Worm (Caenorhabditis elegans) whole organism, L4 larva: ENCODE measurements around the gene srh-185.
"Not testable (repeated sequence)": the region's sequence is repeated elsewhere in the genome, so short reads cannot be mapped to it uniquely, and the experiment has no call there.

Source experiments
- F26F4.8 ChIP-seq: fragments of 200-800 bp; sonication (Bioruptor generic); conservative IDR thresholded peaks from 2 replicates; pipeline ENCODE4 v1.3.6; 2022; ENCODE audit warnings: missing genetic modification characterization, missing compliant biosample characterization
- F44E2.7 ChIP-seq: fragments of 200-800 bp; sonication (Bioruptor generic); IDR thresholded peaks from 2 replicates; pipeline ENCODE4 v2.1.2; 2022; ENCODE audit warnings: missing genetic modification characterization, missing compliant biosample characterization
- R02D3.7 ChIP-seq: fragments of 150-350 bp; sonication (generic microtip); optimal IDR thresholded peaks from 3 replicates; lab custom pipeline; 2014; ENCODE audit warnings: missing biosample characterization, missing genetic modification characterization
- Y105C5A.15 ChIP-seq: fragments of 200-800 bp; sonication (Bioruptor generic); IDR thresholded peaks from 2 replicates; pipeline ENCODE4 v1.3.6; 2022; ENCODE audit warnings: missing genetic modification characterization, missing compliant biosample characterization
- Y75B8A.6 ChIP-seq: fragments of 200-800 bp; sonication (Bioruptor generic); IDR thresholded peaks from 2 replicates; pipeline ENCODE4 v1.3.6; 2022; ENCODE audit warnings: missing genetic modification reagents, missing genetic modification characterization, missing compliant biosample characterization
- ZK546.5 ChIP-seq, 2 experiments: sonication (generic microtip); optimal IDR thresholded peaks; 2 replicates each; lab custom pipeline; 2017; ENCODE audit warnings: missing biosample characterization in 2 of 2, missing genetic modification characterization in 2 of 2
- aha-1 ChIP-seq: fragments of 150-350 bp; peaks from one replicate; lab custom pipeline; 2014; ENCODE audit warnings: missing biosample characterization, missing genetic modification characterization
- aly-2 ChIP-seq: sonication (generic microtip); optimal IDR thresholded peaks from 2 replicates; lab custom pipeline; 2018; ENCODE audit warnings: missing biosample characterization, missing genetic modification characterization
- ceh-20 ChIP-seq: fragments of 200-800 bp; sonication (Bioruptor generic); IDR thresholded peaks from 2 replicates; pipeline ENCODE4 v1.3.6; 2022; ENCODE audit warnings: missing genetic modification reagents, missing genetic modification characterization, missing compliant biosample characterization
- ceh-28 ChIP-seq: fragments of 150-350 bp; optimal IDR thresholded peaks from 2 replicates; lab custom pipeline; 2014; ENCODE audit warnings: missing biosample characterization, missing genetic modification reagents, missing genetic modification characterization
- ceh-44 ChIP-seq: fragments of 200-800 bp; sonication (Bioruptor generic); IDR thresholded peaks from 2 replicates; pipeline ENCODE4 v1.3.6; 2022; ENCODE audit warnings: missing genetic modification reagents, missing genetic modification characterization, missing compliant biosample characterization
- ceh-62 ChIP-seq: sonication (generic microtip); optimal IDR thresholded peaks from 2 replicates; lab custom pipeline; 2017; ENCODE audit warnings: missing biosample characterization, missing genetic modification characterization
- cey-2 ChIP-seq: sonication (generic microtip); optimal IDR thresholded peaks from 3 replicates; lab custom pipeline; 2017; ENCODE audit warnings: missing genetic modification characterization, mild to moderate bottlenecking, missing compliant biosample characterization, antibody characterized with exemption, borderline replicate concordance; ENCODE audit not compliant: insufficient read depth
- daf-16 ChIP-seq, 3 experiments: sonication (generic microtip); optimal IDR thresholded peaks; 2 replicates each; lab custom pipeline; 2016 to 2017; ENCODE audit warnings: missing genetic modification characterization in 3 of 3, missing genetic modification reagents in 3 of 3, mild to moderate bottlenecking in 2 of 3, missing compliant biosample characterization in 2 of 3, missing biosample characterization in 1 of 3, moderate library complexity in 1 of 3
- daf-19 ChIP-seq: fragments of 200-800 bp; sonication (Bioruptor generic); conservative IDR thresholded peaks from 2 replicates; pipeline ENCODE4 v1.3.6; 2022; ENCODE audit warnings: missing genetic modification characterization, missing compliant biosample characterization
- dmd-8 ChIP-seq: fragments of 200-800 bp; sonication (Bioruptor generic); IDR thresholded peaks from 2 replicates; pipeline ENCODE4 v1.3.6; 2022; ENCODE audit warnings: missing genetic modification characterization, missing compliant biosample characterization
- dmd-9 ChIP-seq: fragments of 200-800 bp; sonication (Bioruptor generic); IDR thresholded peaks from 2 replicates; pipeline ENCODE4 v1.3.6; 2022; ENCODE audit warnings: missing genetic modification reagents, missing genetic modification characterization, missing compliant biosample characterization
- dpl-1 ChIP-seq: fragments of 150-350 bp; optimal IDR thresholded peaks from 2 replicates; lab custom pipeline; 2014; ENCODE audit warnings: missing biosample characterization, missing genetic modification reagents, missing genetic modification characterization
- egl-27 ChIP-seq: sonication (generic microtip); optimal IDR thresholded peaks from 3 replicates; lab custom pipeline; 2017; ENCODE audit warnings: missing biosample characterization, missing genetic modification reagents, missing genetic modification characterization
- fkh-10 ChIP-seq: fragments of 150-350 bp; optimal IDR thresholded peaks from 2 replicates; lab custom pipeline; 2014; ENCODE audit warnings: missing biosample characterization, missing genetic modification reagents, missing genetic modification characterization
- fos-1 ChIP-seq: fragments of 150-350 bp; optimal IDR thresholded peaks from 2 replicates; lab custom pipeline; 2014; ENCODE audit warnings: missing biosample characterization, missing genetic modification characterization
- hlh-30 ChIP-seq: sonication (generic microtip); optimal IDR thresholded peaks from 2 replicates; lab custom pipeline; 2017; ENCODE audit warnings: antibody characterized with exemption, mild to moderate bottlenecking, missing genetic modification characterization, missing compliant biosample characterization; ENCODE audit not compliant: insufficient read depth
- lim-7 ChIP-seq: fragments of 200-800 bp; sonication (Bioruptor generic); IDR thresholded peaks from 2 replicates; pipeline ENCODE4 v1.3.6; 2022; ENCODE audit warnings: missing genetic modification characterization, missing compliant biosample characterization
- lin-15B ChIP-seq: fragments of 150-350 bp; sonication (generic microtip); optimal IDR thresholded peaks from 3 replicates; lab custom pipeline; 2014; ENCODE audit warnings: missing biosample characterization, missing genetic modification characterization
- lin-38 ChIP-seq: fragments of 200-800 bp; sonication (Bioruptor generic); IDR thresholded peaks from 2 replicates; pipeline ENCODE4 v1.3.6; 2022; ENCODE audit warnings: missing genetic modification reagents, missing genetic modification characterization, missing compliant biosample characterization
- lin-39 ChIP-seq: fragments of 150-350 bp; optimal IDR thresholded peaks from 2 replicates; lab custom pipeline; 2014; ENCODE audit warnings: missing biosample characterization, missing genetic modification reagents, missing genetic modification characterization
- lir-3 ChIP-seq: sonication (generic microtip); optimal IDR thresholded peaks from 2 replicates; lab custom pipeline; 2016; ENCODE audit warnings: mild to moderate bottlenecking, missing genetic modification characterization, missing compliant biosample characterization
- mdl-1 ChIP-seq, 2 experiments: fragments of 150-350 bp in 1 of 2; sonication (generic microtip) in 1 of 2; optimal IDR thresholded peaks; 2 replicates each; lab custom pipeline; 2014 to 2017; ENCODE audit warnings: missing biosample characterization in 2 of 2, missing genetic modification characterization in 2 of 2
- mep-1 ChIP-seq: fragments of 150-350 bp; sonication (generic microtip); optimal IDR thresholded peaks from 3 replicates; lab custom pipeline; 2014; ENCODE audit warnings: missing biosample characterization, missing genetic modification characterization
- nhr-77 ChIP-seq: fragments of 150-350 bp; optimal IDR thresholded peaks from 2 replicates; lab custom pipeline; 2014; ENCODE audit warnings: missing biosample characterization, missing genetic modification characterization
- pha-4 ChIP-seq, 2 experiments: fragments of 150-350 bp in 1 of 2; fragments of 200-800 bp in 1 of 2; sonication (Bioruptor generic) in 1 of 2; IDR thresholded peaks in 1 of 2; optimal IDR thresholded peaks in 1 of 2; 2 replicates each; pipeline versions ENCODE4 v1.3.6 to Lab custom; 2014 to 2022; ENCODE audit warnings: missing genetic modification characterization in 2 of 2, missing genetic modification reagents in 2 of 2, missing biosample characterization in 1 of 2, missing compliant biosample characterization in 1 of 2
- php-3 ChIP-seq: fragments of 200-800 bp; sonication (Bioruptor generic); IDR thresholded peaks from 2 replicates; pipeline ENCODE4 v1.3.6; 2022; ENCODE audit warnings: missing genetic modification reagents, missing genetic modification characterization, missing compliant biosample characterization
- pqm-1 ChIP-seq: sonication (generic microtip); optimal IDR thresholded peaks from 2 replicates; lab custom pipeline; 2017; ENCODE audit warnings: missing biosample characterization, missing genetic modification characterization
- rbr-2 ChIP-seq: sonication (generic microtip); optimal IDR thresholded peaks from 2 replicates; lab custom pipeline; 2016; ENCODE audit warnings: missing genotype, missing genetic modification characterization, missing compliant biosample characterization
- set-16 ChIP-seq: fragments of 200-800 bp; sonication (Bioruptor generic); IDR thresholded peaks from 2 replicates; pipeline ENCODE4 v1.3.6; 2022; ENCODE audit warnings: missing genetic modification reagents, missing genetic modification characterization, missing compliant biosample characterization
- skn-1 ChIP-seq: fragments of 150-350 bp; optimal IDR thresholded peaks from 2 replicates; lab custom pipeline; 2014; ENCODE audit warnings: missing biosample characterization, missing genetic modification characterization
- unc-130 ChIP-seq: sonication (generic microtip); optimal IDR thresholded peaks from 2 replicates; lab custom pipeline; 2016; ENCODE audit warnings: missing genetic modification reagents, missing genetic modification characterization, missing compliant biosample characterization
- unc-39 ChIP-seq: sonication (generic microtip); optimal IDR thresholded peaks from 2 replicates; lab custom pipeline; 2017; ENCODE audit warnings: missing biosample characterization, missing genetic modification characterization
- vab-7 ChIP-seq: fragments of 200-800 bp; sonication (Bioruptor generic); IDR thresholded peaks from 2 replicates; pipeline ENCODE4 v1.3.6; 2022; ENCODE audit warnings: missing genetic modification reagents, missing genetic modification characterization, missing compliant biosample characterization
- zfp-2 ChIP-seq: sonication (generic microtip); optimal IDR thresholded peaks from 2 replicates; lab custom pipeline; 2016; ENCODE audit warnings: mild to moderate bottlenecking, missing genetic modification characterization, missing compliant biosample characterization
- zip-11 ChIP-seq: fragments of 200-800 bp; sonication (Bioruptor generic); IDR thresholded peaks from 2 replicates; pipeline ENCODE4 v1.3.6; 2022; ENCODE audit warnings: missing genetic modification characterization, missing compliant biosample characterization

srh-185 gene

DNA sequence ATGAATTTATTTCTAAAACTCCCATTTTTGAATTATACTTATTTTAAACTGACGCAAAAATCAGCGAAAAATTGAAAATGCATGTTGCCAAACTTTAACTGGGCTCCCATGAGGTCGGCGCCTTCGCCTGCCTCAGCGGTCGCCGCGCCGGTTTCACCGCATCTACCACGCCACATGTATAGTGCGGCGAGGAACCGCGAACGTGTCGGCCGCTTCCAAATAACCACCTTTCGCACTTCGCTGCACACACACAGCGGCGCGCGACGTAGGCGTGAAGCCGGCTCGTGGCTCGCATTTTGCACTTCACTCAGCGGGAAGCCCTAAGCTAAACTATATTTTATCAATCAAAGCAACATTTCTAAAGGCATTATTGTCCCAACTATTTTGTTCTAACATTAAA is 34.5 kb downstream of the srh-185 start:
- TF ChIP-seq dmd-9 (GFP tag; lab: Robert Waterston, UW) (0 out of 2 replicates have a peak, but pooled peaks have one; percentile 12), set-16 (GFP tag; lab: Robert Waterston, UW) (peak; percentile 83), aha-1 (tag; lab: Kevin White, UChicago) (no peak)

DNA sequence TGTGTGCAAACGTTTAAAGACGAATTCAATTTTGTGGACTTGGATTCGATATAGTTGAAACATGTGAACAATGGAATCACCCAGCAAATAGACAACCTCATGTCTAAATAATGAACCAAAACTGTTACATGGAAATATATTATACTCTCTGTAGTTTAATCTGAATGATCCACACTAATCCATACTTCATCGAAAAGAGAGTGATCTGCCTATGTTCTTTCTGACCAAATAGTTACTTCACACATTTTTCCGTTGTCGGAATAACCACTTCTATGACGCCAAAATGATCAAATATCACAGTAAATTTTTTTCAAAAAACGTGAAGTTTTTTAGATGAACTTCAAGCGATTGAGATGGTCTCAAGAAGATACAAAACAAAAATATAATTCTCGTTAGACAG is 36.0 kb downstream of the srh-185 start, which contains the start of gene Y73C8C.4:
TSS of gene Y73C8C.4 (minus strand) at position 101 of the 400 bp plus-strand sequence.
- not testable (repeated sequence) for TF ChIP-seq unc-130 (GFP tag; lab: Kevin White, UChicago); F26F4.8 (GFP tag; lab: Robert Waterston, UW); rbr-2

DNA sequence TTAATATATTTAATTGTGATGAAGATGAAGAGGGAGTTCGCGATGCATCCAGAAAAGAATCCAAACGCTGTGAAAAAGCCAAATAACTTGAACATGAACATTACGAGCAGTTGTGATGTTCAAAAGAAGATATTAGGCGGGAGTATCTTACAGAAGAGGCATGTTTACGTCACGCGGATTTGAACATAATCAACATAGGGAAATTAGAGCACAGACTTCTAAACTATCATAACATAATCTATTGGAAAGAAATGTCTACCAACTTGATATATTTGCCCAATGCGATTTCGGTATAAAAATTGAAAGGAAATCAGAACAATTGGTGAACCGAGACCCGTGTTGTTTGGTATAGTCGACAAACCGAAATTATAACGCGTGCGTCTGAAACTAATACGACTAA is 38.1 kb downstream of the srh-185 start, which contains the start of gene str-66:
TSS of gene str-66 (minus strand) at position 101 of the 400 bp plus-strand sequence.
- TF ChIP-seq Y75B8A.6 (GFP tag; lab: Robert Waterston, UW) (no peak), hlh-30 (tag; lab: Kevin White, UChicago) (no peak), mdl-1 (tag; optimal IDR thresholded peaks at IDR 0.05; lab: Kevin White, UChicago) (no peak), ceh-28 (tag; lab: Kevin White, UChicago) (no peak), daf-16 (GFP tag; optimal IDR thresholded peaks at IDR 0.05; lab: Kevin White, UChicago) (no peak), daf-16 (tag; optimal IDR thresholded peaks at IDR 0.05; lab: Kevin White, UChicago) (no peak), mep-1 (tag; lab: Kevin White, UChicago) (no peak), lim-7 (GFP tag; lab: Robert Waterston, UW) (no peak), Y105C5A.15 (GFP tag; lab: Robert Waterston, UW) (no peak), daf-19 (no peak), aly-2 (tag; lab: Kevin White, UChicago) (no peak), zip-11 (no peak), F44E2.7 (GFP tag; lab: Robert Waterston, UW) (no peak), ceh-62 (no peak), lin-39 (tag; lab: Kevin White, UChicago) (no peak), ceh-20 (GFP tag; lab: Robert Waterston, UW) (no peak), zfp-2 (tag; lab: Kevin White, UChicago) (no peak)

DNA sequence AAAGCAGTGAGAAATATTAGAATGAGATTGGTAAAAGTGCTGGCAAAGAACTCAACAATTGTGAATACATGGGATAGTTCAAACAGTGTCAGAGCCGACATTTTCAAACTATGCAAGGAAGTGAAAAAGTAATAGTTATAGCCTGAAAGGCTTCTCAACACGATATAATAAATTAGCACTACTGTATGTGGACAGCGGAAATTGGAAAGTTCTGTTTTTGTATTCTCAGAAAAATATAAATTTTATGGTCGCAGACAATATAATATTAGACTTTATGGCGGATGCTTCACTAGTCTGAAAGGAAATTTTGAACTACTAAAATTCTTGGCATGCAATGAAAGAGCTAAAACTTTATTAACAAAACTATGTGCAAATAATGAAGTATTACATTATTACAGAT is 39.8 kb downstream of the srh-185 start, which contains the start of gene str-69:
TSS of gene str-69 (minus strand) at position 101 of the 400 bp plus-strand sequence.
- no peak for TF ChIP-seq egl-27 (tag; lab: Kevin White, UChicago)
- TF ChIP-seq dmd-8 (GFP tag; lab: Robert Waterston, UW), result no peak
- no peak for TF ChIP-seq vab-7
- no peak for TF ChIP-seq ceh-44 (GFP tag; lab: Robert Waterston, UW)
- no peak for TF ChIP-seq fkh-10 (GFP tag; lab: Kevin White, UChicago)
- TF ChIP-seq daf-16 (GFP tag; optimal IDR thresholded peaks at IDR 0.05; lab: Kevin White, UChicago), result no peak
- no peak for TF ChIP-seq daf-16 (tag; optimal IDR thresholded peaks at IDR 0.05; lab: Kevin White, UChicago)
- no peak for TF ChIP-seq nhr-77 (tag; lab: Kevin White, UChicago)
- TF ChIP-seq php-3 (GFP tag; lab: Robert Waterston, UW), result no peak
- no peak for TF ChIP-seq ZK546.5 (tag; optimal IDR thresholded peaks at IDR 0.05; lab: Kevin White, UChicago)

ce11 chrV:3106785-3107184 is 40.8 kb downstream of the srh-185 start:
- no peak for TF ChIP-seq pqm-1 (tag; lab: Kevin White, UChicago)
- no peak for TF ChIP-seq pha-4 (GFP tag; IDR thresholded peaks at IDR 0.05; lab: Robert Waterston, UW)
- no peak for TF ChIP-seq pha-4 (tag; optimal IDR thresholded peaks at IDR 0.05; lab: Kevin White, UChicago)
- TF ChIP-seq zip-11, result no peak
- no peak for TF ChIP-seq R02D3.7 (tag; lab: Kevin White, UChicago)
- TF ChIP-seq dpl-1 (GFP tag; lab: Kevin White, UChicago), result no peak
- no peak for TF ChIP-seq lin-38 (GFP tag; lab: Robert Waterston, UW)
- no peak for TF ChIP-seq egl-27 (tag; lab: Kevin White, UChicago)
- TF ChIP-seq zfp-2 (tag; lab: Kevin White, UChicago), result no peak
- TF ChIP-seq lin-15B, result no peak
- no peak for TF ChIP-seq unc-39 (tag; lab: Kevin White, UChicago)
- no peak for TF ChIP-seq skn-1 (tag; lab: Kevin White, UChicago)
- no peak for TF ChIP-seq cey-2 (tag; lab: Kevin White, UChicago)
- TF ChIP-seq fos-1, result no peak
- TF ChIP-seq lir-3 (tag; lab: Kevin White, UChicago), result no peak
